Fruit fly (Drosophila melanogaster): ENCODE results near the gene CG46515.
"Not testable (repeated sequence)": the region's sequence is repeated elsewhere in the genome, so short reads cannot be mapped to it uniquely, and the experiment has no call there.

Gene CG46515

dm6 chrX:22231270-22231669 lies 29.3 kb downstream of the CG46515 start, which contains the start of gene CG46519:
Gene CG46519 (plus strand): TSS chrX:22231570.
- not testable (repeated sequence) for TF ChIP-seq Sin3A, psq, Myc (optimal IDR thresholded peaks at IDR 0.05)

DNA sequence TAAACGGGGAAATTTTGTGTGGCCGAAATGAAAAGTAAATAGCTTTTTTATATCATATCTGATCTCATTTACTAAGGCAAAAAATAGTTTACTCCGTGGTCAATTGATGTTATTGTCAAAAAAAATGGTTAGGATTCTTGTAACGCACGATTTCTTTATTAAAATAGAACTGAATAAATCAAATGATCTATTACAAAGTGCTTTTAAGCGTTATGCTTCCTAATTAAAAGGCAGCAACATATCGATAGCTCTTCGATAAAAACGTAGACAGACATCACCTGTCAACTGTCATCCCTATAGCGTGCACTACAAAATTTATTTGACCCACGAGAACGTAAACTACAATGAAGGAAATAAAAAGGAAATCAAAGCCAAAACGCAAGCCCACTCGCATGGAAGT lies 34.3 kb downstream of the CG46515 start, which contains the start of gene CG46520:
Gene CG46520, plus strand, starts transcription at position 301 of the 400 bp plus-strand sequence.
- not testable (repeated sequence) for TF ChIP-seq ttk, Myc, psq (optimal IDR thresholded peaks at IDR 0.05)

dm6 chrX:22241272-22241671 lies 39.3 kb downstream of the CG46515 start, which contains the start of gene CG46521:
Gene CG46521 (plus strand): TSS chrX:22241572.
- not testable (repeated sequence) for TF ChIP-seq psq, h, ttk (optimal IDR thresholded peaks at IDR 0.05)

DNA sequence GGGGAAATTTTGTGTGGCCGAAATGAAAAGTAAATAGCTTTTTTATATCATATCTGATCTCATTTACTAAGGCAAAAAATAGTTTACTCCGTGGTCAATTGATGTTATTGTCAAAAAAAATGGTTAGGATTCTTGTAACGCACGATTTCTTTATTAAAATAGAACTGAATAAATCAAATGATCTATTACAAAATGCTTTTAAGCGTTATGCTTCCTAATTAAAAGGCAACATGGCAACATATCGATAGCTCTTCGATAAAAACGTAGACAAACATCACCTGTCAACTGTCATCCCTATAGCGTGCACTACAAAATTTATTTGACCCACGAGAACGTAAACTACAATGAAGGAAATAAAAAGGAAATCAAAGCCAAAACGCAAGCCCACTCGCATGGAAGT lies 44.3 kb downstream of the CG46515 start, which contains the start of gene CG46522:
Gene CG46522, plus strand, starts transcription at position 301 of the 400 bp plus-strand sequence.
- TF ChIP-seq Sin3A, h, Myc (optimal IDR thresholded peaks at IDR 0.05): not testable (repeated sequence)

DNA sequence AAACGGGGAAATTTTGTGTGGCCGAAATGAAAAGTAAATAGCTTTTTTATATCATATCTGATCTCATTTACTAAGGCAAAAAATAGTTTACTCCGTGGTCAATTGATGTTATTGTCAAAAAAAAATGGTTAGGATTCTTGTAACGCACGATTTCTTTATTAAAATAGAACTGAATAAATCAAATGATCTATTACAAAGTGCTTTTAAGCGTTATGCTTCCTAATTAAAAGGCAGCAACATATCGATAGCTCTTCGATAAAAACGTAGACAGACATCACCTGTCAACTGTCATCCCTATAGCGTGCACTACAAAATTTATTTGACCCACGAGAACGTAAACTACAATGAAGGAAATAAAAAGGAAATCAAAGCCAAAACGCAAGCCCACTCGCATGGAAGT lies 49.3 kb downstream of the CG46515 start, which contains the start of gene CG41562:
Gene CG41562, plus strand, starts transcription at position 301 of the 400 bp plus-strand sequence.
- TF ChIP-seq psq, Myc, h (optimal IDR thresholded peaks at IDR 0.05): not testable (repeated sequence)
